Worm (Caenorhabditis elegans): Measurements from ENCODE around the gene nrf-5.

The nrf-5 gene

DNA sequence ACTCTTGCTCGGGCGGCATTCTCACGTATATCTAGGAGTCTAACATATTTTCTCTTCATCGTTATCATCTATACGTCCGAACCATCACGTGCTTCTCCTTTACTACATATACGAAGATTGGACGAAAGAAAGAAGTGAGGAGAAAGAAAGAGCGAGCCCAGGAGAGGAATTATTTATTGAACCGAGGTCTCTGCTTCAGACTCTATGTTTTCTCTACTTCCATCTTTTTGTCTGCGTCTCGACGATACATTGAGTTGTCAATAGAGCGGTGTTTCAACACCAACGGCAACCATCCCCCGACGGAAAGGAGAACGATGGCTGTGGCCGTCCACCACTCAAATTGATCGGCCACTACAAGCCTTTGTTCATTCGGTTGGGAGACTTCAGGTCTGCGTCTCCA, 38.7 kb upstream of the nrf-5 start (continued):
- TF ChIP-seq arid-1 (GFP tag; conservative IDR thresholded peaks at IDR 0.05), result no peak; the same call in 1 of the 2 replicates
- no peak for TF ChIP-seq php-3 (GFP tag; IDR thresholded peaks at IDR 0.05)
- peak; percentile 40 to 87 for TF ChIP-seq mdl-1 (tag; optimal IDR thresholded peaks at IDR 0.05)
- peak; percentile 72 for TF ChIP-seq ama-1 (optimal IDR thresholded peaks at IDR 0.05)
- TF ChIP-seq daf-12 (tag; optimal IDR thresholded peaks at IDR 0.05), result no peak
- peak; percentile 83 for TF ChIP-seq hmg-1.1 (GFP tag; IDR thresholded peaks at IDR 0.05)
- no peak for TF ChIP-seq ceh-44 (GFP tag; IDR thresholded peaks at IDR 0.05)
- no peak for TF ChIP-seq cey-2 (tag; optimal IDR thresholded peaks at IDR 0.05; ENCODE audit: borderline replicate concordance, insufficient read depth)
- peak; percentile 82 for TF ChIP-seq ceh-20 (GFP tag; IDR thresholded peaks at IDR 0.05)
- no peak for TF ChIP-seq ztf-7 (tag; optimal IDR thresholded peaks at IDR 0.05)
- TF ChIP-seq zfp-3 (GFP tag; conservative IDR thresholded peaks at IDR 0.05), result no peak
- no peak for TF ChIP-seq nhr-41 (GFP tag; IDR thresholded peaks at IDR 0.05)
- TF ChIP-seq nhr-77 (tag; optimal IDR thresholded peaks at IDR 0.05), result peak; percentile 94
- TF ChIP-seq hif-1 (tag; optimal IDR thresholded peaks at IDR 0.05), result peak in 1 of 2 experiments; percentile 85
- TF ChIP-seq aha-1 (tag), result peak; percentile 91
- peak; percentile 15 for TF ChIP-seq spr-1 (tag; optimal IDR thresholded peaks at IDR 0.05)
- TF ChIP-seq ctbp-1 (GFP tag; IDR thresholded peaks at IDR 0.05), result peak; percentile 30; the same call in 1 of the 2 replicates
- peak; percentile 39; the same call in 1 of the 2 replicates for TF ChIP-seq madf-9 (GFP tag; conservative IDR thresholded peaks at IDR 0.05)
- TF ChIP-seq nhr-28 (tag; optimal IDR thresholded peaks at IDR 0.05), result peak; percentile 89
- TF ChIP-seq jun-1 (tag; optimal IDR thresholded peaks at IDR 0.05), result no peak
- no peak for TF ChIP-seq F26F4.8 (GFP tag; conservative IDR thresholded peaks at IDR 0.05)

DNA sequence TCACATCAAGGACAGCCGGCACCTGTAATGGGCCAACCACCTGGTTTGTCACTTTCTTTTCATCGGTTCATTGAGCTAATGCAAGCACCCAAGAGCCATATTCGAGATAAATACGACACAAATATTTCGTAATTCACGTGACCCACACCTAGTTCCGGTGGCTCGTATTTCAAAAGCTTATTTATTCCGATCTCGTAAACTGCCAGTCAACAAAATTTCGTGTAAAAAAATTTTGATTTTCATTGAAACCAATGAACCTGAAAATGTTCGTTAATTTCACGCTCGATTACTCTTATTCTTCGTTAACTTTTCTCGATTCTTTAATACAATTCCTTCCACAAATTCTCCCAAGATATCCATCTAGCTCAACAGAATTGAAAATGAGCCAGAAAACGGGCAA, 38.0 kb upstream of the nrf-5 start:
- TF ChIP-seq zfp-3 (GFP tag; conservative IDR thresholded peaks at IDR 0.05) (0 out of 2 replicates have a peak, but pooled peaks have one; percentile 21), aha-1 (tag) (peak; percentile 72), mep-1 (tag; optimal IDR thresholded peaks at IDR 0.05) (no peak)

DNA sequence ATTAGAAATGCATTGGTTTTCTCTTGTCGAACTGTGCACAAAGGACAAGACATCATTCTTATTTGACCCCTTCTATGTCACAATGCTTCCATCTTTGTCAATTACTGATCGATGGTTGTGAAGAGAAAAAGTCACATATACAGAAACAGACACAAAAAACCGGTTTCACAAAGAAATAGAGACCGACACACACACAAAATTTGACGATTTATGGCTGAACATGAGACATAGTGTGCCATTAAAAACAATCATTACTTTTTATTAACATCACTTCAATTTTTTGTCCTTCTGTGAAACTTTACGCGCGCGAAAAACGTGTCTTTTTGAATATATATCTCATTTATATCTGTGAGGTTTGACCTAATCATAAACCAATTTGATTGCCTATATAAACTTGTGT, 37.5 kb upstream of the nrf-5 start:
- TF ChIP-seq tra-1 (GFP tag; IDR thresholded peaks at IDR 0.05) (no peak), nhr-28 (tag; optimal IDR thresholded peaks at IDR 0.05) (peak; percentile 65), hlh-11 (tag; optimal IDR thresholded peaks at IDR 0.05) (peak; percentile 22), hlh-30 (tag; optimal IDR thresholded peaks at IDR 0.05; ENCODE audit: insufficient read depth) (peak; percentile 72), lsy-2 (tag; optimal IDR thresholded peaks at IDR 0.05) (peak in 1 of 2 experiments; percentile 19), zip-2 (tag; optimal IDR thresholded peaks at IDR 0.05) (no peak), mdl-1 (tag; optimal IDR thresholded peaks at IDR 0.05) (peak in 1 of 2 experiments; percentile 26), mep-1 (tag; optimal IDR thresholded peaks at IDR 0.05) (peak; percentile 41)

DNA sequence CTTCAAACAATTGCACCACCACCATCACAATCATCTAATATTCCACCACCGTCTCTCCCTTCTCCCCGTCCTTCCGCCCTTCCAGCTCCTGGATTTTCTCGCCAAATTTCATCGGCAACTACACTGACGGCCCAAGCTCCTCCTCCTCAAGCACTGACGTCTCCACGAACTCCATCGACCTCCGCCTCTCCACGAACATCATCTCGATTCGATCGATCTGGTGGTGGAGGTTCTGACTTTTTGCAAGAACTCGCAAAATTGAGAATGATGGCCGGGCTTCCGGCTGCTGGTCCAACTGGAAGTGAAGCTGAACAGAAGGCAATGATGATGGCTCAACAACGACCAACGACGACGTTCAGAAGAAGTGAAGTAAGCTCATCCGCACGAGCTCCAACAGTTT, 34.0 kb upstream of the nrf-5 start:
- TF ChIP-seq dmd-8 (GFP tag; IDR thresholded peaks at IDR 0.05) (0 out of 2 replicates have a peak, but pooled peaks have one; percentile 26), tag-97 (GFP tag; IDR thresholded peaks at IDR 0.05) (no peak), mep-1 (tag; optimal IDR thresholded peaks at IDR 0.05) (no peak), vab-7 (GFP tag; IDR thresholded peaks at IDR 0.05) (no peak), zip-2 (tag; optimal IDR thresholded peaks at IDR 0.05) (no peak), tra-1 (GFP tag; IDR thresholded peaks at IDR 0.05) (no peak), dve-1 (tag; optimal IDR thresholded peaks at IDR 0.05; ENCODE audit: insufficient read depth) (no peak), hif-1 (tag; optimal IDR thresholded peaks at IDR 0.05) (no peak), T26A8.4 (GFP tag; IDR thresholded peaks at IDR 0.05) (no peak), egl-43 (GFP tag; IDR thresholded peaks at IDR 0.05) (0 out of 2 replicates have a peak, but pooled peaks have one; percentile 17), F10B5.3 (tag; optimal IDR thresholded peaks at IDR 0.05) (no peak), aly-2 (tag; optimal IDR thresholded peaks at IDR 0.05) (no peak), rbr-2 (tag; optimal IDR thresholded peaks at IDR 0.05) (no peak), zip-11 (GFP tag; IDR thresholded peaks at IDR 0.05) (no peak), F49E8.2 (tag; optimal IDR thresholded peaks at IDR 0.05; ENCODE audit: borderline replicate concordance) (no peak), nhr-42 (GFP tag; IDR thresholded peaks at IDR 0.05) (no peak), dmd-9 (GFP tag; IDR thresholded peaks at IDR 0.05) (no peak), ces-1 (GFP tag; optimal IDR thresholded peaks at IDR 0.05) (no peak), aha-1 (tag) (no peak), php-3 (GFP tag; IDR thresholded peaks at IDR 0.05) (no peak), unc-39 (tag; optimal IDR thresholded peaks at IDR 0.05) (no peak), madf-5 (GFP tag; IDR thresholded peaks at IDR 0.05) (no peak), nhr-25 (tag; optimal IDR thresholded peaks at IDR 0.05; ENCODE audit: borderline replicate concordance, insufficient read depth) (no peak), nhr-77 (tag; optimal IDR thresholded peaks at IDR 0.05) (no peak), set-16 (GFP tag; IDR thresholded peaks at IDR 0.05) (peak; percentile 74)

All from whole organism, L4 larva.